Fruit fly (Drosophila melanogaster) whole organism, embryonic: ENCODE data around the gene CG15012.

Experiments used
- Aef1 ChIP-seq: fragments of 200-800 bp; sonication (Bioruptor generic); IDR thresholded peaks from 3 replicates; pipeline ENCODE4 v1.3.6; 2022; ENCODE audit warnings: missing biosample characterization, missing genetic modification characterization
- Blimp-1 ChIP-seq: fragments of 200-800 bp; sonication (Bioruptor generic); optimal IDR thresholded peaks from 3 replicates; lab custom pipeline; 2018; ENCODE audit warnings: missing biosample characterization, missing genetic modification characterization, mild to moderate bottlenecking, moderate library complexity, missing genetic modification reagents
- BtbVII ChIP-seq: fragments of 200-800 bp; sonication (Bioruptor generic); optimal IDR thresholded peaks from 3 replicates; lab custom pipeline; 2017; ENCODE audit warnings: missing biosample characterization, mild to moderate bottlenecking, missing genetic modification characterization
- Bteb2 ChIP-seq: fragments of 200-800 bp; sonication (Bioruptor generic); optimal IDR thresholded peaks from 2 replicates; lab custom pipeline; 2016; ENCODE audit warnings: missing biosample characterization, missing genetic modification characterization
- CG10267 ChIP-seq: fragments of 200-800 bp; sonication (Bioruptor generic); optimal IDR thresholded peaks from 2 replicates; lab custom pipeline; 2018; ENCODE audit warnings: missing biosample characterization, mild to moderate bottlenecking, missing genetic modification characterization, moderate library complexity
- CG10274 ChIP-seq: fragments of 200-800 bp; sonication (Bioruptor generic); optimal IDR thresholded peaks from 3 replicates; lab custom pipeline; 2017; ENCODE audit warnings: missing biosample characterization, mild to moderate bottlenecking, missing genetic modification characterization
- CG10979 ChIP-seq: fragments of 200-800 bp; sonication (Bioruptor generic); optimal IDR thresholded peaks from 2 replicates; lab custom pipeline; 2018; ENCODE audit warnings: missing biosample characterization, mild to moderate bottlenecking, missing genetic modification characterization, moderate library complexity
- CG11093 ChIP-seq: fragments of 200-800 bp; sonication (Bioruptor generic); IDR thresholded peaks from 3 replicates; pipeline ENCODE4 v1.3.6; 2022; ENCODE audit warnings: missing biosample characterization, missing genetic modification characterization
- CG13424 ChIP-seq: fragments of 200-800 bp; sonication (Bioruptor generic); optimal IDR thresholded peaks from 2 replicates; lab custom pipeline; 2019; ENCODE audit warnings: missing biosample characterization, mild to moderate bottlenecking, missing genetic modification characterization, moderate library complexity
- CG13894 ChIP-seq: fragments of 200-800 bp; sonication (Bioruptor generic); optimal IDR thresholded peaks from 3 replicates; lab custom pipeline; 2018; ENCODE audit warnings: missing biosample characterization, mild to moderate bottlenecking, missing genetic modification characterization, moderate library complexity
- CG15696 ChIP-seq: fragments of 200-800 bp; sonication (Bioruptor generic); optimal IDR thresholded peaks from 2 replicates; lab custom pipeline; 2019; ENCODE audit warnings: missing biosample characterization, mild to moderate bottlenecking, missing genetic modification characterization, moderate library complexity
- CG17328 ChIP-seq: fragments of 200-800 bp; sonication (Bioruptor generic); IDR thresholded peaks from 2 replicates; pipeline ENCODE4 v1.3.6; 2022; ENCODE audit warnings: missing biosample characterization, missing genetic modification characterization
- CG17359 ChIP-seq: fragments of 200-800 bp; sonication (Bioruptor generic); optimal IDR thresholded peaks from 3 replicates; lab custom pipeline; 2018; ENCODE audit warnings: missing biosample characterization, mild to moderate bottlenecking, missing genetic modification characterization, moderate library complexity
- CG18262 ChIP-seq: fragments of 200-800 bp; optimal IDR thresholded peaks from 3 replicates; lab custom pipeline; 2019; ENCODE audit warnings: missing biosample characterization, mild to moderate bottlenecking, missing genetic modification characterization, moderate library complexity
- CG31224 ChIP-seq: fragments of 200-800 bp; sonication (Bioruptor generic); IDR thresholded peaks from 2 replicates; pipeline ENCODE4 v1.3.6; 2022; ENCODE audit warnings: missing biosample characterization, missing genetic modification characterization
- CG3995 ChIP-seq: fragments of 200-800 bp; sonication (Bioruptor generic); optimal IDR thresholded peaks from 3 replicates; lab custom pipeline; 2016; ENCODE audit warnings: missing biosample characterization, missing genetic modification characterization
- CG4730 ChIP-seq: fragments of 200-800 bp; sonication (Bioruptor generic); IDR thresholded peaks from 2 replicates; pipeline ENCODE4 v1.3.6; 2022; ENCODE audit warnings: missing biosample characterization, missing genetic modification characterization
- CG5953 ChIP-seq: fragments of 200-800 bp; sonication (Bioruptor generic); IDR thresholded peaks from 2 replicates; pipeline ENCODE4 v1.3.6; 2022; ENCODE audit warnings: missing biosample characterization, missing genetic modification characterization
- CG6689 ChIP-seq: fragments of 200-800 bp; sonication (Bioruptor generic); IDR thresholded peaks from 2 replicates; pipeline ENCODE4 v1.3.6; 2022; ENCODE audit warnings: missing biosample characterization, missing genetic modification characterization
- CG6813 ChIP-seq: fragments of 200-800 bp; sonication (Bioruptor generic); optimal IDR thresholded peaks from 2 replicates; lab custom pipeline; 2017; ENCODE audit warnings: missing biosample characterization, missing genetic modification characterization, mild to moderate bottlenecking, moderate library complexity, missing genetic modification reagents
- CG7987 ChIP-seq: fragments of 200-800 bp; sonication (Bioruptor generic); optimal IDR thresholded peaks from 2 replicates; lab custom pipeline; 2018; ENCODE audit warnings: missing biosample characterization, mild to moderate bottlenecking, missing genetic modification characterization, moderate library complexity
- CG8290 ChIP-seq, 3 experiments: fragments of 200-800 bp; sonication (Bioruptor generic); optimal IDR thresholded peaks; 2 replicates each; lab custom pipeline; 2016 to 2019; ENCODE audit warnings: missing biosample characterization in 3 of 3, missing genetic modification characterization in 3 of 3, mild to moderate bottlenecking in 2 of 3, moderate library complexity in 1 of 3
- CG9437 ChIP-seq: fragments of 200-800 bp; sonication (Bioruptor generic); optimal IDR thresholded peaks from 2 replicates; lab custom pipeline; 2018; ENCODE audit warnings: missing biosample characterization, mild to moderate bottlenecking, missing genetic modification characterization
- CkIIα-i1 ChIP-seq: fragments of 200-800 bp; sonication (Bioruptor generic); IDR thresholded peaks from 2 replicates; pipeline ENCODE4 v1.3.6; 2022; ENCODE audit warnings: missing biosample characterization, missing genetic modification characterization
- Gsc ChIP-seq: fragments of 200-800 bp; sonication (Bioruptor generic); IDR thresholded peaks from 2 replicates; pipeline ENCODE4 v1.3.6; 2022; ENCODE audit warnings: missing biosample characterization, missing genetic modification characterization
- NFAT ChIP-seq: fragments of 200-800 bp; sonication (Bioruptor generic); IDR thresholded peaks from 2 replicates; pipeline ENCODE4 v1.3.6; 2022; ENCODE audit warnings: missing biosample characterization, missing genetic modification characterization
- Nf-YB ChIP-seq: fragments of 200-800 bp; sonication (Bioruptor generic); optimal IDR thresholded peaks from 3 replicates; lab custom pipeline; 2019; ENCODE audit warnings: missing biosample characterization, mild to moderate bottlenecking, missing genetic modification characterization, moderate library complexity
- Pdp1 ChIP-seq, 2 experiments: fragments of 200-800 bp; sonication (Bioruptor generic); optimal IDR thresholded peaks; 3 replicates each; lab custom pipeline; 2016; ENCODE audit warnings: missing biosample characterization in 2 of 2, missing genetic modification characterization in 2 of 2, mild to moderate bottlenecking in 1 of 2, moderate library complexity in 1 of 2
- Side ChIP-seq: fragments of 200-800 bp; sonication (Bioruptor generic); optimal IDR thresholded peaks from 2 replicates; lab custom pipeline; 2016; ENCODE audit warnings: missing biosample characterization, missing genetic modification characterization
- Ssrp ChIP-seq: fragments of 200-800 bp; sonication (Bioruptor generic); optimal IDR thresholded peaks from 2 replicates; lab custom pipeline; 2018; ENCODE audit warnings: missing biosample characterization, mild to moderate bottlenecking, missing genetic modification characterization, moderate library complexity
- ato ChIP-seq: fragments of 200-800 bp; sonication (Bioruptor generic); IDR thresholded peaks from 2 replicates; pipeline ENCODE4 v1.3.6; 2022; ENCODE audit warnings: missing biosample characterization, missing genetic modification characterization; ENCODE audit not compliant: partially characterized antibody
- bab2 ChIP-seq: fragments of 200-800 bp; sonication (Bioruptor generic); optimal IDR thresholded peaks from 2 replicates; lab custom pipeline; 2016; ENCODE audit warnings: missing biosample characterization, missing genetic modification characterization
- cas ChIP-seq: fragments of 200-800 bp; sonication (Bioruptor generic); IDR thresholded peaks from 2 replicates; pipeline ENCODE4 v1.3.6; 2022; ENCODE audit warnings: missing biosample characterization, missing genetic modification characterization
- dan ChIP-seq: fragments of 200-800 bp; sonication (Bioruptor generic); IDR thresholded peaks from 2 replicates; pipeline ENCODE4 v1.3.6; 2022; ENCODE audit warnings: missing biosample characterization, missing genetic modification characterization
- emc ChIP-seq: fragments of 200-800 bp; sonication (Bioruptor generic); optimal IDR thresholded peaks from 2 replicates; lab custom pipeline; 2016; ENCODE audit warnings: missing biosample characterization, missing genetic modification characterization
- en ChIP-seq: fragments of 200-800 bp; sonication (Bioruptor generic); optimal IDR thresholded peaks from 2 replicates; lab custom pipeline; 2016; ENCODE audit warnings: missing biosample characterization, missing genetic modification characterization
- esg ChIP-seq: fragments of 200-800 bp; sonication (Bioruptor generic); conservative IDR thresholded peaks from 2 replicates; pipeline ENCODE4 v1.3.6; 2022; ENCODE audit warnings: missing biosample characterization, missing genetic modification characterization
- knrl ChIP-seq: fragments of 200-800 bp; sonication (Bioruptor generic); IDR thresholded peaks from 3 replicates; pipeline ENCODE4 v1.3.6; 2022; ENCODE audit warnings: missing biosample characterization, missing genetic modification characterization; ENCODE audit not compliant: partially characterized antibody
- nerfin-1 ChIP-seq: fragments of 200-800 bp; sonication (Bioruptor generic); optimal IDR thresholded peaks from 3 replicates; lab custom pipeline; 2019; ENCODE audit warnings: missing biosample characterization, mild to moderate bottlenecking, missing genetic modification characterization, moderate library complexity
- org-1 ChIP-seq: fragments of 200-800 bp; sonication (Bioruptor generic); optimal IDR thresholded peaks from 2 replicates; lab custom pipeline; 2017; ENCODE audit warnings: missing biosample characterization, missing genetic modification characterization
- pan ChIP-seq, 4 experiments: fragments of >200 bp in 3 of 4; fragments of 200-800 bp in 1 of 4; sonication (Bioruptor generic) in 1 of 4; optimal IDR thresholded peaks in 3 of 4; IDR thresholded peaks in 1 of 4; 2 replicates each; pipeline versions ENCODE4 v1.3.6 to Lab custom; 2017 to 2022; ENCODE audit warnings: missing biosample characterization in 2 of 4, missing genetic modification characterization in 2 of 4, mixed read lengths in 1 of 4
- pnt ChIP-seq: fragments of 200-800 bp; sonication (Bioruptor generic); optimal IDR thresholded peaks from 3 replicates; lab custom pipeline; 2016; ENCODE audit warnings: missing biosample characterization, missing genetic modification characterization
- salm ChIP-seq: fragments of 200-800 bp; sonication (Bioruptor generic); optimal IDR thresholded peaks from 2 replicates; lab custom pipeline; 2018; ENCODE audit warnings: missing biosample characterization, mild to moderate bottlenecking, missing genetic modification characterization
- sens ChIP-seq: fragments of 200-800 bp; sonication (Bioruptor generic); peaks from one replicate; lab custom pipeline; 2016; ENCODE audit warnings: missing biosample characterization, missing genetic modification characterization
- sim ChIP-seq: fragments of 200-800 bp; sonication (Bioruptor generic); IDR thresholded peaks from 2 replicates; pipeline ENCODE4 v1.3.6; 2022; ENCODE audit warnings: missing biosample characterization, missing genetic modification characterization
- sob ChIP-seq: fragments of 200-800 bp; sonication (Bioruptor generic); IDR thresholded peaks from 2 replicates; pipeline ENCODE4 v1.3.6; 2022; ENCODE audit warnings: missing biosample characterization, missing genetic modification characterization
- tgo ChIP-seq: fragments of 200-800 bp; sonication (Bioruptor generic); IDR thresholded peaks from 3 replicates; pipeline ENCODE4 v1.3.6; 2022; ENCODE audit warnings: missing biosample characterization, missing genetic modification characterization
- trem ChIP-seq: fragments of 200-800 bp; optimal IDR thresholded peaks from 3 replicates; lab custom pipeline; 2019; ENCODE audit warnings: missing biosample characterization, mild to moderate bottlenecking, missing genetic modification characterization, moderate library complexity
- zfh1 ChIP-seq: fragments of 200-800 bp; sonication (Bioruptor generic); IDR thresholded peaks from 3 replicates; pipeline ENCODE4 v1.3.6; 2022; ENCODE audit warnings: missing biosample characterization, missing genetic modification characterization

Gene CG15012

dm6 chr3L:4272167-4272773, 19.8 kb downstream of the CG15012 start (continued):
- TF ChIP-seq CG6813 (peak; percentile 69), Ssrp (tag; lab: Kevin White, UChicago) (no peak), CG18262 (tag; lab: Kevin White, UChicago) (peak; percentile 44), Blimp-1 (GFP tag; lab: Kevin White, UChicago) (peak; percentile 64), CG15696 (tag; lab: Kevin White, UChicago) (peak; percentile 82), CG8290 (GFP tag; optimal IDR thresholded peaks at IDR 0.05; lab: Kevin White, UChicago) (peak; percentile 43), CG8290 (tag; optimal IDR thresholded peaks at IDR 0.05; lab: Kevin White, UChicago) (peak in 1 of 2 experiments; percentile 16), cas (no peak), CG17359 (tag; lab: Kevin White, UChicago) (peak; percentile 18), pnt (GFP tag; lab: Kevin White, UChicago) (no peak), emc (GFP tag; lab: Kevin White, UChicago) (no peak), NFAT (GFP tag; lab: Robert Waterston, UW) (no peak), sim (GFP tag; lab: Robert Waterston, UW) (0 out of 2 replicates have a peak, but pooled peaks have one; percentile 18), en (GFP tag; lab: Kevin White, UChicago) (no peak), CkIIα-i1 (GFP tag; lab: Robert Waterston, UW) (no peak), tgo (GFP tag; lab: Robert Waterston, UW) (no peak), nerfin-1 (tag; lab: Kevin White, UChicago) (peak; percentile 6), CG13424 (tag; lab: Kevin White, UChicago) (peak; percentile 13), CG3995 (no peak), CG10979 (tag; lab: Kevin White, UChicago) (peak; percentile 38), knrl (no peak), salm (tag; lab: Kevin White, UChicago) (peak; percentile 16), CG4730 (GFP tag; lab: Robert Waterston, UW) (no peak), zfh1 (GFP tag; lab: Robert Waterston, UW) (0 out of 3 replicates have a peak, but pooled peaks have one; percentile 16), bab2 (GFP tag; lab: Kevin White, UChicago) (peak; percentile 13), Side (GFP tag; lab: Kevin White, UChicago) (peak; percentile 33), CG11093 (GFP tag; lab: Robert Waterston, UW) (no peak), CG5953 (no peak), CG10274 (GFP tag; lab: Kevin White, UChicago) (no peak), Gsc (GFP tag; lab: Robert Waterston, UW) (no peak), sob (GFP tag; lab: Robert Waterston, UW) (no peak), CG7987 (GFP tag; lab: Kevin White, UChicago) (peak; percentile 12), dan (no peak), CG9437 (GFP tag; lab: Kevin White, UChicago) (no peak), pan (optimal IDR thresholded peaks at IDR 0.05; lab: Kevin White, UChicago) (no peak), pan (GFP tag; optimal IDR thresholded peaks at IDR 0.05 in 1 of 2, IDR thresholded peaks at IDR 0.05 in 1 of 2) (no peak), CG13894 (no peak), Bteb2 (GFP tag; lab: Kevin White, UChicago) (no peak), CG10267 (peak; percentile 20), BtbVII (GFP tag; lab: Kevin White, UChicago) (no peak), CG31224 (no peak), Pdp1 (GFP tag; optimal IDR thresholded peaks at IDR 0.05; lab: Kevin White, UChicago) (peak in 1 of 2 experiments; percentile 33), sens (GFP tag; lab: Kevin White, UChicago) (peak; percentile 86), trem (tag; lab: Kevin White, UChicago) (no peak), org-1 (GFP tag; lab: Kevin White, UChicago) (peak; percentile 9), ato (no peak), CG6689 (GFP tag; lab: Robert Waterston, UW) (0 out of 2 replicates have a peak, but pooled peaks have one; percentile 14), Nf-YB (GFP tag; lab: Kevin White, UChicago) (peak; percentile 18), Aef1 (GFP tag; lab: Robert Waterston, UW) (no peak), CG17328 (GFP tag; lab: Robert Waterston, UW) (no peak), esg (GFP tag; lab: Robert Waterston, UW) (no peak)
